Worm (Caenorhabditis elegans): ENCODE results near the gene nlp-58.

nlp-58 gene

DNA sequence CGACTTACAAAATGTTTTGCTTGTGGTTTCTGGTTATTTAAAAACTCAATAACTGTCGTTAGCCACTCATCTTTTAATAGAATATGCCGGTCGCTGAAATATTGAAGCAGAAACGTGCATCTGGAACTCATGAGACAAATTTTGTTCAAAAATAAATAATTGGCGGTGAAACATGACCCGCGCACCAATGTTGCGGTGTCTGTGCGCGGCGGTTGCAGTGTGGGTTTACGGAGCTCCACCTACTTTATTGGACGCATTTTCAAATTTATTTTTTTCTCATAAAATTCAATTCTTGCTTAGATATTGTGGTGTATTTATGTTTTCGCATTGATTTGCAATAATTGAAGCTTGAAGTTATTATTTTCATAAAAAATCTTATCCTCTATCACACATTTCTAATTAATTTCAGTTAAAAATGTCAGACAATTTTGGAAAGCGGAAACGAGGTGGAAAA is 18.1 kb downstream of the nlp-58 start, which contains the start of the genes rmh-2 and suds-3 (continued):
- TF ChIP-seq hlh-1 (tag; optimal IDR thresholded peaks at IDR 0.05) (no peak), nhr-76 (tag; optimal IDR thresholded peaks at IDR 0.05) (no peak), tbx-8 (GFP tag; optimal IDR thresholded peaks at IDR 0.05) (no peak)

ce11 chrV:9927954-9928353 is 20.8 kb downstream of the nlp-58 start:
- no peak for TF ChIP-seq elt-3 (tag; optimal IDR thresholded peaks at IDR 0.05)
- TF ChIP-seq tbx-8 (GFP tag; optimal IDR thresholded peaks at IDR 0.05), result no peak
- no peak for TF ChIP-seq nhr-76 (tag; optimal IDR thresholded peaks at IDR 0.05)

ce11 chrV:9927381-9927780 is 21.4 kb downstream of the nlp-58 start:
- TF ChIP-seq unc-120 (tag; optimal IDR thresholded peaks at IDR 0.05; ENCODE audit: poor library complexity, severe bottlenecking) (no peak), nhr-2 (tag; optimal IDR thresholded peaks at IDR 0.05) (no peak), lsy-2 (tag; optimal IDR thresholded peaks at IDR 0.05) (no peak), cnd-1 (tag; optimal IDR thresholded peaks at IDR 0.05) (no peak), drap-1 (GFP tag; optimal IDR thresholded peaks at IDR 0.05) (no peak), ztf-11 (tag; optimal IDR thresholded peaks at IDR 0.05) (no peak), mab-5 (tag; optimal IDR thresholded peaks at IDR 0.05) (no peak), ceh-43 (GFP tag; optimal IDR thresholded peaks at IDR 0.05) (no peak), sptf-1 (tag; optimal IDR thresholded peaks at IDR 0.05) (no peak), mls-2 (tag; optimal IDR thresholded peaks at IDR 0.05) (no peak), tbx-8 (GFP tag; optimal IDR thresholded peaks at IDR 0.05) (no peak), mep-1 (tag; optimal IDR thresholded peaks at IDR 0.05) (no peak), nhr-28 (tag; optimal IDR thresholded peaks at IDR 0.05) (no peak), snpc-4 (tag; optimal IDR thresholded peaks at IDR 0.05) (no peak), nhr-76 (tag; optimal IDR thresholded peaks at IDR 0.05) (no peak), lin-32 (GFP tag; optimal IDR thresholded peaks at IDR 0.05) (no peak), ces-1 (GFP tag; optimal IDR thresholded peaks at IDR 0.05) (no peak), sem-2 (GFP tag; optimal IDR thresholded peaks at IDR 0.05) (no peak), ceh-39 (tag; optimal IDR thresholded peaks at IDR 0.05) (no peak)

DNA sequence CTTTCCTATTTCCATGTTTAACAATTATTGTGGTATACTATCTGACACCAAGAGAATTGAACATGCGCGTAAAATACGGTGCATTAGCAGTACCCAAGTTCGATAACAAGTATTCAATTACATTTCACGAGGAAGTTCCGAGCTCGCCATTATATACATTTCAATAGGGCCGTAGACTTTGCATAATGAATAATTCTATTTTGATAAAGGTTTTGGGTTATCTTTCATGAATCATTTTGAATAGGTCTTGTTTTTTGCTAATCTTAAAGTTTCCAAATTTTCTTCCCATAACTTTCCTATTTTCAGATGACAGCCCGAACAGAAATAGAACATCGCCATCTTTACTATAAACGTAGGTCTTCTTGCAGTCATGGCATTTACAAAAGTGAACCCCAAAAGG is 22.5 kb downstream of the nlp-58 start, which contains the start of gene C50H2.13:
TSS of gene C50H2.13 (plus strand) at position 301 of the 400 bp plus-strand sequence.
- no peak for TF ChIP-seq ztf-11 (tag; optimal IDR thresholded peaks at IDR 0.05)
- no peak for TF ChIP-seq nhr-12 (tag; optimal IDR thresholded peaks at IDR 0.05)
- no peak for TF ChIP-seq bed-3 (GFP tag; optimal IDR thresholded peaks at IDR 0.05)
- no peak for TF ChIP-seq ceh-43 (GFP tag; optimal IDR thresholded peaks at IDR 0.05)
- no peak for TF ChIP-seq flh-1 (GFP tag; optimal IDR thresholded peaks at IDR 0.05)
- TF ChIP-seq elt-1 (tag; optimal IDR thresholded peaks at IDR 0.05; ENCODE audit: borderline replicate concordance, insufficient read depth), result no peak
- TF ChIP-seq M03D4.4 (tag; optimal IDR thresholded peaks at IDR 0.05), result no peak
- no peak for TF ChIP-seq nhr-28 (tag; optimal IDR thresholded peaks at IDR 0.05)
- TF ChIP-seq elt-3 (tag; optimal IDR thresholded peaks at IDR 0.05), result no peak
- TF ChIP-seq mep-1 (tag; optimal IDR thresholded peaks at IDR 0.05), result no peak
- TF ChIP-seq ces-1 (GFP tag; optimal IDR thresholded peaks at IDR 0.05), result no peak
- TF ChIP-seq nhr-2 (tag; optimal IDR thresholded peaks at IDR 0.05), result no peak
- no peak for TF ChIP-seq ceh-39 (tag; optimal IDR thresholded peaks at IDR 0.05)
- TF ChIP-seq nhr-76 (tag; optimal IDR thresholded peaks at IDR 0.05), result no peak
- TF ChIP-seq pha-4 (tag; optimal IDR thresholded peaks at IDR 0.05), result no peak
- TF ChIP-seq unc-62 (GFP tag; optimal IDR thresholded peaks at IDR 0.05), result no peak
- TF ChIP-seq sem-2 (GFP tag; optimal IDR thresholded peaks at IDR 0.05), result no peak

ce11 chrV:9925647-9926046 is 23.1 kb downstream of the nlp-58 start:
- TF ChIP-seq sem-2 (GFP tag; optimal IDR thresholded peaks at IDR 0.05), result no peak
- TF ChIP-seq elt-3 (tag; optimal IDR thresholded peaks at IDR 0.05), result no peak
- TF ChIP-seq lin-13 (tag; optimal IDR thresholded peaks at IDR 0.05), result no peak
- no peak for TF ChIP-seq hlh-1 (tag; optimal IDR thresholded peaks at IDR 0.05)
- no peak for TF ChIP-seq M03D4.4 (tag; optimal IDR thresholded peaks at IDR 0.05)

- TF ChIP-seq ceh-83 (GFP tag; optimal IDR thresholded peaks at IDR 0.05) (no peak), nhr-237 (tag; optimal IDR thresholded peaks at IDR 0.05) (no peak), lin-13 (tag; optimal IDR thresholded peaks at IDR 0.05) (no peak), sptf-1 (tag; optimal IDR thresholded peaks at IDR 0.05) (no peak), elt-3 (tag; optimal IDR thresholded peaks at IDR 0.05) (no peak), sem-2 (GFP tag; optimal IDR thresholded peaks at IDR 0.05) (no peak), blmp-1 (tag; optimal IDR thresholded peaks at IDR 0.05) (no peak), bed-3 (GFP tag; optimal IDR thresholded peaks at IDR 0.05) (no peak), mab-5 (tag; optimal IDR thresholded peaks at IDR 0.05) (no peak), tbx-8 (GFP tag; optimal IDR thresholded peaks at IDR 0.05) (no peak), unc-62 (GFP tag; optimal IDR thresholded peaks at IDR 0.05) (no peak), ztf-11 (tag; optimal IDR thresholded peaks at IDR 0.05) (no peak), M03D4.4 (tag; optimal IDR thresholded peaks at IDR 0.05) (no peak), cnd-1 (tag; optimal IDR thresholded peaks at IDR 0.05) (no peak), lin-32 (GFP tag; optimal IDR thresholded peaks at IDR 0.05) (no peak), pha-4 (tag; optimal IDR thresholded peaks at IDR 0.05) (no peak), unc-39 (tag; optimal IDR thresholded peaks at IDR 0.05) (no peak), nhr-12 (tag; optimal IDR thresholded peaks at IDR 0.05) (no peak)
Measured at ce11 chrV:9924389-9924788, 24.4 kb downstream of the nlp-58 start.

All from whole organism, mixed stage, embryonic.